Fruit fly (Drosophila melanogaster): ENCODE results near the gene Mi-2.

Mi-2 gene

dm6 chr3L:19924771-19925304 is 14.8 kb upstream of the Mi-2 start, which contains the start of gene Grasp65 (continued):
- TF ChIP-seq CG10267 (tag; optimal IDR thresholded peaks at IDR 0.05) = peak; percentile 59
- no peak for TF ChIP-seq sqz (GFP tag; optimal IDR thresholded peaks at IDR 0.05)
- TF ChIP-seq Xrp1 (GFP tag; IDR thresholded peaks at IDR 0.05) = peak; percentile 17; the same call in 1 of the 2 replicates
- TF ChIP-seq Med (GFP tag) = peak; percentile 61
- TF ChIP-seq Elba2 (GFP tag; optimal IDR thresholded peaks at IDR 0.05) = peak; percentile 55
- TF ChIP-seq Dek (tag; optimal IDR thresholded peaks at IDR 0.05) = peak; percentile 32
- TF ChIP-seq Fer1 (GFP tag; optimal IDR thresholded peaks at IDR 0.05) = peak; percentile 18
- no peak for TF ChIP-seq Fer3 (tag; optimal IDR thresholded peaks at IDR 0.05)
- peak; percentile 24 for TF ChIP-seq CG34376 (GFP tag; optimal IDR thresholded peaks at IDR 0.05)
- TF ChIP-seq CG6654 (GFP tag; optimal IDR thresholded peaks at IDR 0.05) = no peak

DNA sequence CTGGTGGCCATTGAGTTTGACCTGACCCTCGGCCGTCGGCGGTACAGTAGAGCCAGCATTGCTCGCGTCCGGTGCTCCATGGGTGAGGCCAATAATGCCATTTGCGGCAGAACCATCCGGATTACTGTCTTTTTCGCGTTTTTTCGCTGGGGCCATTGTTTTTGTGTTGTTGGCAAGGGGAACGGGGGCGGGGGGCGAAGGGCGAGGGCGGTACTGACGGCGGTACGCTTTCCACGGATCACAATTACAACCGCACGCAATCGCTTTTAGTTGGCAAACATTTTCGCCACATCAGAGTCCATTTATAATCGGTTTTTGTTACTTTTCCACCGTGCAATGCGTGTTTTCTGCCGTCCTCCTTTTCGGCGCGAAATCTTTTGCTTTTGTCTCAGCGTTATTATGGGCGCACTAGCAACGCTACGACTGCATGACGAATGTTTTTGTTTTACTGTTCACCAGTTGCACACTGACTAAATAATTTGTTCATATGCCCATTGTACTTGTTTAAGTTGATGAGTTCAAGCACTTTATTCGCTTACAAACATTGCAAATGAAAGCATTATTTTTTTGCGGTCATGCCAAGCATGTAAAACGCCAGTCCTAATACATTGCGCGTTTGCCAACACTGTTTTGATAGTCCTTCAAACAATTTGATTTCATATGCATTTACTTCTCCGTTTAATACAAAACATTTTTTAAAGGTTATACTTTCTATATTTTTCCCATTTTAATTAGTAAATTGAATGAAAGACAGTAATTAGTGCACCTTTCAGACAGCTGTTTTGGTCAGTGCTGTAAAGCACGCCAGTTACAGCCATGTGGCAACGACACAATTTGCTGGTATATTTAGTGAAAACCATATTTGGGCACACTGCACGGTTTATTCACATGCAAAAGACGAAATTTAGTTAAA is 13.1 kb upstream of the Mi-2 start, which contains the start of gene Pfdn6:
TSS of gene Pfdn6 (plus strand) at position 839 of the 913 bp plus-strand sequence.
- peak; percentile 93 for TF ChIP-seq pho (GFP tag; optimal IDR thresholded peaks at IDR 0.05)
- TF ChIP-seq scrt (GFP tag; optimal IDR thresholded peaks at IDR 0.05) = no peak
- peak; percentile 78 for TF ChIP-seq CG32532 (GFP tag; IDR thresholded peaks at IDR 0.05)
- TF ChIP-seq GATAe (GFP tag; conservative IDR thresholded peaks at IDR 0.05) = no peak
- TF ChIP-seq Mrtf (GFP tag; IDR thresholded peaks at IDR 0.05) = peak; percentile 75; the same call in 2 of the 3 replicates
- peak; percentile 28 for TF ChIP-seq CrebB (tag; optimal IDR thresholded peaks at IDR 0.05)
- peak; percentile 33; the same call in 1 of the 2 replicates for TF ChIP-seq CG31224 (GFP tag; IDR thresholded peaks at IDR 0.05)
- TF ChIP-seq CG10274 (GFP tag; optimal IDR thresholded peaks at IDR 0.05) = peak; percentile 22
- TF ChIP-seq ssp (GFP tag; IDR thresholded peaks at IDR 0.05) = peak; percentile 69
- TF ChIP-seq seq (GFP tag; IDR thresholded peaks at IDR 0.05) = peak; percentile 57; the same call in 1 of the 2 replicates
- TF ChIP-seq CG9727 (GFP tag; optimal IDR thresholded peaks at IDR 0.05) = peak; percentile 79
- TF ChIP-seq D (optimal IDR thresholded peaks at IDR 0.05) = no peak
- TF ChIP-seq D (GFP tag; optimal IDR thresholded peaks at IDR 0.05) = peak; percentile 55
- peak; percentile 51 for TF ChIP-seq CG8765 (GFP tag; IDR thresholded peaks at IDR 0.05)
- TF ChIP-seq pfk (GFP tag; optimal IDR thresholded peaks at IDR 0.05) = no peak
- peak; percentile 64 for TF ChIP-seq az2 (GFP tag; optimal IDR thresholded peaks at IDR 0.05)
- TF ChIP-seq CG15269 (tag; optimal IDR thresholded peaks at IDR 0.05) = no peak
- TF ChIP-seq peb (GFP tag; IDR thresholded peaks at IDR 0.05) = no peak; the same call in 1 of the 2 replicates
- TF ChIP-seq CG4820 (GFP tag; optimal IDR thresholded peaks at IDR 0.05) = peak; percentile 56
- TF ChIP-seq row (GFP tag; IDR thresholded peaks at IDR 0.05) = peak; percentile 86
- TF ChIP-seq CG9932 (GFP tag; IDR thresholded peaks at IDR 0.05) = peak; percentile 82
- TF ChIP-seq HLHmδ (GFP tag; optimal IDR thresholded peaks at IDR 0.05) = no peak
- TF ChIP-seq Ravus (GFP tag; IDR thresholded peaks at IDR 0.05) = no peak
- peak; percentile 50; the same call in 1 of the 3 replicates for TF ChIP-seq CG11456 (GFP tag; IDR thresholded peaks at IDR 0.05)
- peak; percentile 87 for TF ChIP-seq CG9797 (GFP tag; optimal IDR thresholded peaks at IDR 0.05)
- peak; percentile 39 for TF ChIP-seq CG3163 (GFP tag; optimal IDR thresholded peaks at IDR 0.05)
- peak; percentile 68 for TF ChIP-seq CG17328 (GFP tag; IDR thresholded peaks at IDR 0.05)
- 0 out of 2 replicates have a peak, but pooled peaks have one; percentile 39 for TF ChIP-seq dati (GFP tag; IDR thresholded peaks at IDR 0.05)
- TF ChIP-seq CG33557 (GFP tag; optimal IDR thresholded peaks at IDR 0.05) = peak; percentile 24
- no peak for TF ChIP-seq usp (GFP tag; optimal IDR thresholded peaks at IDR 0.05)
- TF ChIP-seq p53 (GFP tag; optimal IDR thresholded peaks at IDR 0.05) = no peak
- TF ChIP-seq MTF-1 (GFP tag; optimal IDR thresholded peaks at IDR 0.05; ENCODE audit: borderline replicate concordance) = no peak
- TF ChIP-seq sob (GFP tag; IDR thresholded peaks at IDR 0.05) = peak; percentile 90
- peak; percentile 67; the same call in 2 of the 4 replicates for TF ChIP-seq Dll (GFP tag; IDR thresholded peaks at IDR 0.05; ENCODE audit: partially characterized antibody)
- no peak for TF ChIP-seq cad (GFP tag; optimal IDR thresholded peaks at IDR 0.05)
- TF ChIP-seq CG10267 (tag; optimal IDR thresholded peaks at IDR 0.05) = peak; percentile 99
- peak; percentile 71 for TF ChIP-seq CG16863 (GFP tag; optimal IDR thresholded peaks at IDR 0.05)
- no peak for TF ChIP-seq Side (GFP tag; optimal IDR thresholded peaks at IDR 0.05)

Measured in whole organism, embryonic.